Worm (Caenorhabditis elegans) whole organism, late embryonic: ENCODE measurements around the gene ife-2.

ENCODE experiments used
- madf-2 ChIP-seq: sonication (generic microtip); optimal IDR thresholded peaks from 2 replicates; lab custom pipeline; 2017; ENCODE audit warnings: missing genetic modification characterization, missing compliant biosample characterization
- sdc-2 ChIP-seq: sonication (generic microtip); optimal IDR thresholded peaks from 2 replicates; lab custom pipeline; 2016; ENCODE audit warnings: missing genotype, missing genetic modification characterization, missing compliant biosample characterization

DNA sequence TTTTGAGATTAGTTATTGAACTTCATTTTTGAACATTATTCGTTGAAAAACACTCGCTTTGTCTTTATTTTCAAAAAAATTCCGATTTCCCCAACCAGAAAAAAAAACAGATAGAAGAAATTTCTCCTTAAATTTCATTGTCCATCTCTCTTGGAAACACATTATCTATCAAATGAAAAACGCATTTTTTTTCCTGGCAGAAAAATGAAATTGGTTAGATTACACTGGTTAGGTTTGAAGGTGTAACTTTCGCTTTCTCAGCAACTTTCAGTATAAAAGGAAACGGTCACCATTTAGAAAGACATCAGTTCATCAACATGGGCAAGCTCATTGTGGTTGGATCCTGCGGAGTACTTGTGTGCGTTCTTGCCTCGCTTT is 38.9 kb upstream of the ife-2 start, which contains the start of gene col-19:
- TF ChIP-seq sdc-2 (no peak), madf-2 (tag; lab: Kevin White, UChicago) (no peak)
